Worm (Caenorhabditis elegans): ENCODE data around the gene F33G12.7.

DNA sequence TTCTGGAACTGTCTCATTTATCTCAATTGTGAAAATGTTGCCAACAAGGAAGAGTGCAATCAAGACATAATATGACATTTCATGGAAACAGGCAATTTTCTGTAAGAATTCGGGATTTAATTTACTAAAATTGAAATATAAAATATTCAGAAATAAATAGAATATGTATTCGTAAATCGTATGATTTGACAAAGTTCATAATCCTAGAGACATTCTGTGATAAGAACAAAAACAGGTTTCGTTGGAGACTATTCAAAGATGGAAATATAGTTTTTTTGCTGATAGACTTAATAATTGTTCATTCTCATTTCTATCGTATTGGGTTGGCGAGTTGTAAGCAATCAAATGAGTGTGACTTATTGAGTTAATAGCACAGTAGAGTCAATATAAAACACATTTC is 17.6 kb upstream of the F33G12.7 start, which contains the start of gene C27A2.12:
- TF ChIP-seq ztf-16 (tag; optimal IDR thresholded peaks at IDR 0.05): no peak
- no peak for TF ChIP-seq pqm-1 (tag; optimal IDR thresholded peaks at IDR 0.05)
- TF ChIP-seq unc-55 (GFP tag; optimal IDR thresholded peaks at IDR 0.05): no peak
